Fruit fly (Drosophila melanogaster): ENCODE measurements around the gene milt.

DNA sequence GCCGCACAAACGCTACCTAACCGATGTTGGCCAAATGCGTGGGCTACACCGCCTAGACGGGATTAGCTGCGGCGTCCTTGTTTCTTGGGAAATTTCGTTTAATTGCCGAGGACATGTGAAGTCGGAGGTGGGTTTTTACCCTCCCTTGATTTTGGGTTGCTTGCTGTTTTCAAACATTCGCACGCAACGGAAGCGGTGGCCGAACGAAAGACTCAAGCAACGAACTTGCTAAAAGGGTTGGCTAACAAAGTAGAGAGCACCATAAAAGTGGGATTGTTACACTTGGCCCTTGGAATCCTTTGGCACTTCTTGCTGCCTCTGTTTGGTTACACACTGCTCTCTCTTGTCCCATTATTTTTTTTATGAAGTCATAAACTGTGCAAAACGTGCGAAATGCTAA is 27.1 kb upstream of the milt start:
- no peak for TF ChIP-seq CG32264 (GFP tag; optimal IDR thresholded peaks at IDR 0.05)
- no peak for TF ChIP-seq Myc (optimal IDR thresholded peaks at IDR 0.05)
- no peak for TF ChIP-seq N (GFP tag; optimal IDR thresholded peaks at IDR 0.05)
- no peak for TF ChIP-seq Sp1 (GFP tag; optimal IDR thresholded peaks at IDR 0.05)

All from whole organism, wandering third instar larva.